Fruit fly (Drosophila melanogaster) whole organism, embryonic: Measurements from ENCODE around the gene CstF50.

ENCODE experiments used
- Adf1 ChIP-seq: fragments of 200-800 bp; sonication (Bioruptor generic); IDR thresholded peaks from 2 replicates; pipeline ENCODE4 v1.3.6; 2022; ENCODE audit warnings: missing biosample characterization, missing genetic modification characterization
- BtbVII ChIP-seq: fragments of 200-800 bp; sonication (Bioruptor generic); optimal IDR thresholded peaks from 3 replicates; lab custom pipeline; 2017; ENCODE audit warnings: missing biosample characterization, mild to moderate bottlenecking, missing genetic modification characterization
- CG12391 ChIP-seq: fragments of 200-800 bp; sonication (Bioruptor generic); optimal IDR thresholded peaks from 3 replicates; lab custom pipeline; 2018; ENCODE audit warnings: missing biosample characterization, mild to moderate bottlenecking, missing genetic modification characterization, moderate library complexity
- CG12659 ChIP-seq: fragments of 200-800 bp; sonication (Bioruptor generic); optimal IDR thresholded peaks from 3 replicates; lab custom pipeline; 2017; ENCODE audit warnings: mild to moderate bottlenecking, missing biosample characterization, missing genetic modification reagents, missing genetic modification characterization
- CG14014 ChIP-seq: fragments of 200-800 bp; sonication (Bioruptor generic); IDR thresholded peaks from 2 replicates; pipeline ENCODE4 v1.3.6; 2022; ENCODE audit warnings: missing biosample characterization, missing genetic modification characterization
- CG14441 ChIP-seq: fragments of 200-800 bp; sonication (Bioruptor generic); IDR thresholded peaks from 2 replicates; pipeline ENCODE4 v1.3.6; 2022; ENCODE audit warnings: missing biosample characterization, missing genetic modification characterization
- CG1647 ChIP-seq: fragments of 200-800 bp; sonication (Bioruptor generic); optimal IDR thresholded peaks from 3 replicates; lab custom pipeline; 2016; ENCODE audit warnings: missing biosample characterization, missing genetic modification characterization
- CG17568 ChIP-seq: fragments of 200-800 bp; sonication (Bioruptor generic); optimal IDR thresholded peaks from 2 replicates; lab custom pipeline; 2018; ENCODE audit warnings: missing biosample characterization, mild to moderate bottlenecking, missing genetic modification characterization, moderate library complexity
- CG17612 ChIP-seq: fragments of 200-800 bp; sonication (Bioruptor generic); IDR thresholded peaks from 2 replicates; pipeline ENCODE4 v1.3.6; 2022; ENCODE audit warnings: missing biosample characterization, missing genetic modification characterization
- CG1792 ChIP-seq: fragments of 200-800 bp; sonication (Bioruptor generic); optimal IDR thresholded peaks from 2 replicates; lab custom pipeline; 2016; ENCODE audit warnings: missing biosample characterization, missing genetic modification characterization
- CG33557 ChIP-seq: fragments of 200-800 bp; sonication (Bioruptor generic); optimal IDR thresholded peaks from 2 replicates; lab custom pipeline; 2019; ENCODE audit warnings: missing biosample characterization, mild to moderate bottlenecking, missing genetic modification characterization, moderate library complexity
- CG4424 ChIP-seq: fragments of 200-800 bp; sonication (Bioruptor generic); optimal IDR thresholded peaks from 3 replicates; lab custom pipeline; 2016; ENCODE audit warnings: missing biosample characterization, missing genetic modification characterization
- CG7556 ChIP-seq: fragments of 200-800 bp; sonication (Bioruptor generic); optimal IDR thresholded peaks from 2 replicates; lab custom pipeline; 2017; ENCODE audit warnings: missing biosample characterization, mild to moderate bottlenecking, missing genetic modification characterization
- CG8290 ChIP-seq, 3 experiments: fragments of 200-800 bp; sonication (Bioruptor generic); optimal IDR thresholded peaks; 2 replicates each; lab custom pipeline; 2016 to 2019; ENCODE audit warnings: missing biosample characterization in 3 of 3, missing genetic modification characterization in 3 of 3, mild to moderate bottlenecking in 2 of 3, moderate library complexity in 1 of 3
- CG8478 ChIP-seq: fragments of >200 bp; optimal IDR thresholded peaks from 2 replicates; lab custom pipeline; 2018
- CoRest ChIP-seq: fragments of 200-800 bp; sonication (Bioruptor generic); optimal IDR thresholded peaks from 3 replicates; lab custom pipeline; 2018; ENCODE audit warnings: missing biosample characterization, mild to moderate bottlenecking, missing genetic modification characterization, moderate library complexity
- H15 ChIP-seq: fragments of 200-800 bp; sonication (Bioruptor generic); IDR thresholded peaks from 3 replicates; pipeline ENCODE4 v1.3.6; 2022; ENCODE audit warnings: missing biosample characterization, missing genetic modification characterization
- HLH4C ChIP-seq: fragments of 200-800 bp; sonication (Bioruptor generic); IDR thresholded peaks from 3 replicates; pipeline ENCODE4 v1.3.6; 2022; ENCODE audit warnings: missing biosample characterization, missing genetic modification characterization; ENCODE audit not compliant: partially characterized antibody
- HLH54F ChIP-seq: fragments of 200-800 bp; sonication (Bioruptor generic); optimal IDR thresholded peaks from 3 replicates; lab custom pipeline; 2016; ENCODE audit warnings: missing biosample characterization, missing genetic modification characterization
- Lhr ChIP-seq: fragments of 200-800 bp; sonication (Bioruptor generic); optimal IDR thresholded peaks from 3 replicates; lab custom pipeline; 2017; ENCODE audit warnings: mild to moderate bottlenecking, missing biosample characterization, missing genetic modification reagents, missing genetic modification characterization
- Lim3 ChIP-seq: fragments of 200-800 bp; sonication (Bioruptor generic); IDR thresholded peaks from 2 replicates; pipeline ENCODE4 v1.3.6; 2022; ENCODE audit warnings: missing biosample characterization, missing genetic modification characterization
- Mrtf ChIP-seq: fragments of 200-800 bp; sonication (Bioruptor generic); IDR thresholded peaks from 3 replicates; pipeline ENCODE4 v1.3.6; 2022; ENCODE audit warnings: missing biosample characterization, missing genetic modification characterization
- Neu2 ChIP-seq: fragments of 200-800 bp; sonication (Bioruptor generic); optimal IDR thresholded peaks from 3 replicates; lab custom pipeline; 2016; ENCODE audit warnings: missing biosample characterization, missing genetic modification characterization, borderline replicate concordance
- Nf-YC ChIP-seq: fragments of 200-800 bp; optimal IDR thresholded peaks from 3 replicates; lab custom pipeline; 2019; ENCODE audit warnings: missing biosample characterization, mild to moderate bottlenecking, missing genetic modification characterization, moderate library complexity
- Poxn ChIP-seq: fragments of 200-800 bp; sonication (Bioruptor generic); IDR thresholded peaks from 2 replicates; pipeline ENCODE4 v1.3.6; 2022; ENCODE audit warnings: missing biosample characterization, missing genetic modification characterization
- Side ChIP-seq: fragments of 200-800 bp; sonication (Bioruptor generic); optimal IDR thresholded peaks from 2 replicates; lab custom pipeline; 2016; ENCODE audit warnings: missing biosample characterization, missing genetic modification characterization
- Taf1 ChIP-seq: fragments of 200-800 bp; sonication (Bioruptor generic); IDR thresholded peaks from 2 replicates; pipeline ENCODE4 v1.3.6; 2022; ENCODE audit warnings: missing biosample characterization, missing genetic modification characterization
- Usf ChIP-seq: fragments of 200-800 bp; sonication (Bioruptor generic); optimal IDR thresholded peaks from 2 replicates; lab custom pipeline; 2017; ENCODE audit warnings: missing genotype, missing biosample characterization, missing genetic modification characterization
- Xbp1 ChIP-seq: fragments of 200-800 bp; sonication (Bioruptor generic); optimal IDR thresholded peaks from 3 replicates; lab custom pipeline; 2016; ENCODE audit warnings: missing biosample characterization, mild to moderate bottlenecking, missing genetic modification characterization
- ac ChIP-seq: fragments of 200-800 bp; sonication (Bioruptor generic); optimal IDR thresholded peaks from 3 replicates; lab custom pipeline; 2017; ENCODE audit warnings: missing biosample characterization, mild to moderate bottlenecking, missing genetic modification characterization
- bsh ChIP-seq, 2 experiments: fragments of 200-800 bp; sonication (Bioruptor generic); optimal IDR thresholded peaks; 2 replicates each; lab custom pipeline; 2017 to 2018; ENCODE audit warnings: mild to moderate bottlenecking in 2 of 2, missing biosample characterization in 2 of 2, missing genetic modification characterization in 2 of 2, moderate library complexity in 1 of 2
- cas ChIP-seq: fragments of 200-800 bp; sonication (Bioruptor generic); IDR thresholded peaks from 2 replicates; pipeline ENCODE4 v1.3.6; 2022; ENCODE audit warnings: missing biosample characterization, missing genetic modification characterization
- chm ChIP-seq: fragments of 200-800 bp; sonication (Bioruptor generic); IDR thresholded peaks from 2 replicates; pipeline ENCODE4 v1.3.6; 2022; ENCODE audit warnings: missing biosample characterization, missing genetic modification characterization
- cwo ChIP-seq: fragments of 200-800 bp; sonication (Bioruptor generic); optimal IDR thresholded peaks from 3 replicates; lab custom pipeline; 2017; ENCODE audit warnings: missing biosample characterization, missing genetic modification characterization, mild to moderate bottlenecking, moderate library complexity, missing genetic modification reagents
- h ChIP-seq: fragments of >200 bp; optimal IDR thresholded peaks from 2 replicates; lab custom pipeline; 2017
- jing ChIP-seq: fragments of 200-800 bp; sonication (Bioruptor generic); optimal IDR thresholded peaks from 2 replicates; lab custom pipeline; 2018; ENCODE audit warnings: missing biosample characterization, mild to moderate bottlenecking, missing genetic modification characterization
- kah ChIP-seq: fragments of 200-800 bp; sonication (Bioruptor generic); optimal IDR thresholded peaks from 2 replicates; lab custom pipeline; 2018; ENCODE audit warnings: missing biosample characterization, mild to moderate bottlenecking, missing genetic modification characterization
- lab ChIP-seq: fragments of 200-800 bp; sonication (Bioruptor generic); optimal IDR thresholded peaks from 3 replicates; lab custom pipeline; 2017; ENCODE audit warnings: missing biosample characterization, missing genetic modification characterization, mild to moderate bottlenecking, moderate library complexity, missing genetic modification reagents
- nau ChIP-seq: fragments of 200-800 bp; sonication (Bioruptor generic); optimal IDR thresholded peaks from 3 replicates; lab custom pipeline; 2017; ENCODE audit warnings: missing biosample characterization, mild to moderate bottlenecking, missing genetic modification characterization, missing genetic modification reagents
- nerfin-2 ChIP-seq: fragments of 200-800 bp; sonication (Bioruptor generic); IDR thresholded peaks from 2 replicates; pipeline ENCODE4 v1.3.6; 2022; ENCODE audit warnings: missing biosample characterization, missing genetic modification characterization; ENCODE audit not compliant: partially characterized antibody
- nmo ChIP-seq: fragments of 200-800 bp; sonication (Bioruptor generic); optimal IDR thresholded peaks from 2 replicates; lab custom pipeline; 2018; ENCODE audit warnings: missing biosample characterization, mild to moderate bottlenecking, missing genetic modification characterization, moderate library complexity
- peb ChIP-seq: fragments of 200-800 bp; sonication (Bioruptor generic); IDR thresholded peaks from 2 replicates; pipeline ENCODE4 v1.3.6; 2022; ENCODE audit warnings: missing biosample characterization, missing genetic modification characterization
- pita ChIP-seq: fragments of 200-800 bp; sonication (Bioruptor generic); optimal IDR thresholded peaks from 2 replicates; lab custom pipeline; 2017; ENCODE audit warnings: missing biosample characterization, mild to moderate bottlenecking, missing genetic modification characterization
- ro ChIP-seq: fragments of 200-800 bp; sonication (Bioruptor generic); IDR thresholded peaks from 2 replicates; pipeline ENCODE4 v1.3.6; 2022; ENCODE audit warnings: missing biosample characterization, missing genetic modification characterization
- sna ChIP-seq: fragments of 200-800 bp; sonication (Bioruptor generic); IDR thresholded peaks from 2 replicates; pipeline ENCODE4 v1.3.6; 2022; ENCODE audit warnings: missing biosample characterization, missing genetic modification characterization; ENCODE audit not compliant: partially characterized antibody
- so ChIP-seq: fragments of 200-800 bp; sonication (Bioruptor generic); IDR thresholded peaks from 3 replicates; pipeline ENCODE4 v1.3.6; 2022; ENCODE audit warnings: missing biosample characterization, missing genetic modification characterization
- sug ChIP-seq: fragments of 200-800 bp; optimal IDR thresholded peaks from 2 replicates; lab custom pipeline; 2019; ENCODE audit warnings: missing biosample characterization, mild to moderate bottlenecking, missing genetic modification characterization, moderate library complexity
- tap ChIP-seq: fragments of 200-800 bp; optimal IDR thresholded peaks from 3 replicates; lab custom pipeline; 2019; ENCODE audit warnings: missing biosample characterization, mild to moderate bottlenecking, missing genetic modification characterization, moderate library complexity
- tx ChIP-seq: fragments of 200-800 bp; sonication (Bioruptor generic); optimal IDR thresholded peaks from 2 replicates; lab custom pipeline; 2016; ENCODE audit warnings: missing biosample characterization, missing genetic modification characterization
- zen ChIP-seq: fragments of 200-800 bp; sonication (Bioruptor generic); optimal IDR thresholded peaks from 3 replicates; lab custom pipeline; 2018; ENCODE audit warnings: missing biosample characterization, mild to moderate bottlenecking, missing genetic modification characterization, moderate library complexity
- zfh2 ChIP-seq: fragments of 200-800 bp; sonication (Bioruptor generic); optimal IDR thresholded peaks from 2 replicates; lab custom pipeline; 2016; ENCODE audit warnings: missing biosample characterization, missing genetic modification characterization

Gene CstF50

dm6 chr3R:31747429-31748048, 10.8 kb upstream of the CstF50 start, which contains the start of the genes nero and CG1910 (continued):
- TF ChIP-seq CG33557 (GFP tag; lab: Kevin White, UChicago) (no peak), Neu2 (GFP tag; lab: Kevin White, UChicago) (no peak), cwo (no peak), CG8478 (lab: Kevin White, UChicago) (no peak), Poxn (GFP tag; lab: Robert Waterston, UW) (no peak), Taf1 (GFP tag; lab: Robert Waterston, UW) (no peak), chm (GFP tag; lab: Robert Waterston, UW) (no peak), Lhr (GFP tag; lab: Kevin White, UChicago) (peak; percentile 60), jing (GFP tag; lab: Kevin White, UChicago) (no peak), zfh2 (no peak), Side (GFP tag; lab: Kevin White, UChicago) (no peak), nerfin-2 (GFP tag; lab: Robert Waterston, UW) (no peak), nmo (peak; percentile 48), Usf (GFP tag; lab: Kevin White, UChicago) (no peak), tx (GFP tag; lab: Kevin White, UChicago) (no peak), ac (GFP tag; lab: Kevin White, UChicago) (no peak), bsh (GFP tag; optimal IDR thresholded peaks at IDR 0.05; lab: Kevin White, UChicago) (no peak), lab (GFP tag; lab: Kevin White, UChicago) (no peak), CG17612 (GFP tag; lab: Robert Waterston, UW) (no peak), CG7556 (GFP tag; lab: Kevin White, UChicago) (no peak), CoRest (tag; lab: Kevin White, UChicago) (peak; percentile 8), peb (GFP tag; lab: Robert Waterston, UW) (no peak), BtbVII (GFP tag; lab: Kevin White, UChicago) (no peak), cas (no peak), so (GFP tag; lab: Robert Waterston, UW) (no peak), CG14441 (GFP tag; lab: Robert Waterston, UW) (no peak), nau (no peak), Xbp1 (GFP tag; lab: Kevin White, UChicago) (peak; percentile 52), ro (GFP tag; lab: Robert Waterston, UW) (no peak), H15 (no peak), CG12659 (GFP tag; lab: Kevin White, UChicago) (peak; percentile 63), CG17568 (GFP tag; lab: Kevin White, UChicago) (no peak), sna (GFP tag; lab: Robert Waterston, UW) (no peak), tap (tag; lab: Kevin White, UChicago) (no peak), CG12391 (tag; lab: Kevin White, UChicago) (peak; percentile 28), pita (GFP tag; lab: Kevin White, UChicago) (no peak), zen (tag; lab: Kevin White, UChicago) (peak; percentile 37), kah (GFP tag; lab: Kevin White, UChicago) (no peak), CG14014 (GFP tag; lab: Robert Waterston, UW) (no peak), Nf-YC (tag; lab: Kevin White, UChicago) (no peak), HLH4C (GFP tag; lab: Robert Waterston, UW) (no peak), CG1792 (GFP tag; lab: Kevin White, UChicago) (no peak), Adf1 (GFP tag; lab: Robert Waterston, UW) (no peak), CG8290 (GFP tag; optimal IDR thresholded peaks at IDR 0.05; lab: Kevin White, UChicago) (peak; percentile 15), CG8290 (tag; optimal IDR thresholded peaks at IDR 0.05; lab: Kevin White, UChicago) (peak in 1 of 2 experiments; percentile 77), Mrtf (no peak), HLH54F (GFP tag; lab: Kevin White, UChicago) (no peak), CG1647 (no peak), Lim3 (GFP tag; lab: Robert Waterston, UW) (no peak), h (lab: Kevin White, UChicago) (no peak), sug (peak; percentile 53), CG4424 (GFP tag; lab: Kevin White, UChicago) (no peak)
